Fruit fly (Drosophila melanogaster) whole organism, prepupa: Measurements from ENCODE around the gene CG34398.
A peak's percentile ranks its signal among the peaks of the same experiment; 100 is the strongest.

ENCODE experiments used
- Blimp-1 ChIP-seq: fragments of 200-800 bp; sonication (Bioruptor generic); optimal IDR thresholded peaks from 3 replicates; lab custom pipeline; 2017; ENCODE audit warnings: missing biosample characterization, missing genetic modification characterization, mild to moderate bottlenecking, moderate library complexity, missing genetic modification reagents
- CG10631 ChIP-seq: fragments of 200-800 bp; sonication (Bioruptor generic); optimal IDR thresholded peaks from 2 replicates; lab custom pipeline; 2016; ENCODE audit warnings: missing biosample characterization, missing genetic modification characterization
- CG10669 ChIP-seq: fragments of 200-800 bp; sonication (Bioruptor generic); optimal IDR thresholded peaks from 3 replicates; lab custom pipeline; 2018; ENCODE audit warnings: missing biosample characterization, mild to moderate bottlenecking, missing genetic modification characterization, moderate library complexity
- CG11294 ChIP-seq: fragments of 200-800 bp; sonication (Bioruptor generic); IDR thresholded peaks from 2 replicates; pipeline ENCODE4 v1.3.6; 2022; ENCODE audit warnings: missing biosample characterization, missing genetic modification characterization
- CG11762 ChIP-seq: fragments of 200-800 bp; sonication (Bioruptor generic); optimal IDR thresholded peaks from 3 replicates; lab custom pipeline; 2016; ENCODE audit warnings: missing biosample characterization, missing genetic modification characterization; ENCODE audit not compliant: insufficient read depth
- CG11902 ChIP-seq: fragments of 200-800 bp; sonication (Bioruptor generic); optimal IDR thresholded peaks from 3 replicates; lab custom pipeline; 2016; ENCODE audit warnings: missing biosample characterization, missing genetic modification characterization
- CG1621 ChIP-seq: fragments of 200-800 bp; sonication (Bioruptor generic); optimal IDR thresholded peaks from 3 replicates; lab custom pipeline; 2018; ENCODE audit warnings: missing biosample characterization, mild to moderate bottlenecking, missing genetic modification characterization
- CG16779 ChIP-seq: fragments of 200-800 bp; sonication (Bioruptor generic); optimal IDR thresholded peaks from 3 replicates; lab custom pipeline; 2017; ENCODE audit warnings: missing biosample characterization, mild to moderate bottlenecking, missing genetic modification characterization
- CG31627 ChIP-seq: fragments of 200-800 bp; sonication (Bioruptor generic); optimal IDR thresholded peaks from 3 replicates; lab custom pipeline; 2016; ENCODE audit warnings: missing biosample characterization, missing genetic modification characterization
- CG32006 ChIP-seq: fragments of 200-800 bp; sonication (Bioruptor generic); optimal IDR thresholded peaks from 3 replicates; lab custom pipeline; 2017; ENCODE audit warnings: missing biosample characterization, mild to moderate bottlenecking, missing genetic modification characterization
- CG34406 ChIP-seq: fragments of 200-800 bp; sonication (Bioruptor generic); optimal IDR thresholded peaks from 3 replicates; lab custom pipeline; 2016; ENCODE audit warnings: missing biosample characterization, missing genetic modification characterization
- CG4318 ChIP-seq: fragments of 200-800 bp; sonication (Bioruptor generic); optimal IDR thresholded peaks from 3 replicates; lab custom pipeline; 2017; ENCODE audit warnings: missing biosample characterization, mild to moderate bottlenecking, missing genetic modification characterization
- CG6163 ChIP-seq: fragments of 200-800 bp; sonication (Bioruptor generic); IDR thresholded peaks from 3 replicates; pipeline ENCODE4 v1.3.6; 2022; ENCODE audit warnings: missing biosample characterization, missing genetic modification characterization
- CG6792 ChIP-seq: fragments of 200-800 bp; sonication (Bioruptor generic); optimal IDR thresholded peaks from 3 replicates; lab custom pipeline; 2016; ENCODE audit warnings: missing biosample characterization, missing genetic modification characterization
- CG6808 ChIP-seq: fragments of 200-800 bp; sonication (Bioruptor generic); optimal IDR thresholded peaks from 3 replicates; lab custom pipeline; 2017; ENCODE audit warnings: missing biosample characterization, missing genetic modification characterization, mild to moderate bottlenecking, moderate library complexity, missing genetic modification reagents
- CG6854 ChIP-seq: fragments of 200-800 bp; sonication (Bioruptor generic); optimal IDR thresholded peaks from 2 replicates; lab custom pipeline; 2017; ENCODE audit warnings: missing biosample characterization, mild to moderate bottlenecking, missing genetic modification characterization
- CG7368 ChIP-seq: fragments of 200-800 bp; sonication (Bioruptor generic); optimal IDR thresholded peaks from 3 replicates; lab custom pipeline; 2016; ENCODE audit warnings: missing biosample characterization, missing genetic modification characterization
- CG8119 ChIP-seq: fragments of 200-800 bp; sonication (Bioruptor generic); IDR thresholded peaks from 3 replicates; pipeline ENCODE4 v1.3.6; 2022; ENCODE audit warnings: missing biosample characterization, missing genetic modification characterization
- CG8632 ChIP-seq: fragments of 200-800 bp; sonication (Bioruptor generic); optimal IDR thresholded peaks from 3 replicates; lab custom pipeline; 2016; ENCODE audit warnings: missing biosample characterization, missing genetic modification characterization
- Eip75B ChIP-seq: fragments of 200-800 bp; sonication (Bioruptor generic); optimal IDR thresholded peaks from 3 replicates; lab custom pipeline; 2016; ENCODE audit warnings: missing biosample characterization, missing genetic modification characterization
- Eip78C ChIP-seq: fragments of 200-800 bp; sonication (Bioruptor generic); peaks from one replicate; lab custom pipeline; 2016; ENCODE audit warnings: missing biosample characterization, missing genetic modification characterization
- Eip93F ChIP-seq: fragments of 200-800 bp; sonication (Bioruptor generic); optimal IDR thresholded peaks from 2 replicates; lab custom pipeline; 2016; ENCODE audit warnings: missing biosample characterization, mild to moderate bottlenecking, missing genetic modification characterization
- Ets21C ChIP-seq: fragments of 200-800 bp; sonication (Bioruptor generic); optimal IDR thresholded peaks from 3 replicates; lab custom pipeline; 2016; ENCODE audit warnings: missing biosample characterization, missing genetic modification characterization
- Ets96B ChIP-seq: fragments of 200-800 bp; optimal IDR thresholded peaks from 2 replicates; lab custom pipeline; 2019; ENCODE audit warnings: missing biosample characterization, mild to moderate bottlenecking, missing genetic modification characterization, moderate library complexity
- Gug ChIP-seq: fragments of 200-800 bp; sonication (Bioruptor generic); IDR thresholded peaks from 2 replicates; pipeline ENCODE4 v1.3.6; 2022; ENCODE audit warnings: missing biosample characterization, missing genetic modification characterization
- Hr38 ChIP-seq: sonication (Bioruptor generic); optimal IDR thresholded peaks from 2 replicates; lab custom pipeline; 2016; ENCODE audit warnings: missing biosample characterization, missing genetic modification characterization
- Hr4 ChIP-seq: fragments of 200-800 bp; sonication (Bioruptor generic); optimal IDR thresholded peaks from 3 replicates; lab custom pipeline; 2016; ENCODE audit warnings: missing biosample characterization, missing genetic modification characterization
- Lpt ChIP-seq: fragments of 200-800 bp; sonication (Bioruptor generic); optimal IDR thresholded peaks from 3 replicates; lab custom pipeline; 2016; ENCODE audit warnings: missing biosample characterization, missing genetic modification characterization
- Met ChIP-seq: fragments of 200-800 bp; sonication (Bioruptor generic); optimal IDR thresholded peaks from 3 replicates; lab custom pipeline; 2016; ENCODE audit warnings: missing biosample characterization, missing genetic modification characterization
- OdsH ChIP-seq: fragments of 200-800 bp; sonication (Bioruptor generic); optimal IDR thresholded peaks from 3 replicates; lab custom pipeline; 2016; ENCODE audit warnings: missing biosample characterization, missing genetic modification characterization
- Smox ChIP-seq: fragments of 200-800 bp; sonication (Bioruptor generic); optimal IDR thresholded peaks from 3 replicates; lab custom pipeline; 2016; ENCODE audit warnings: missing biosample characterization, missing genetic modification characterization
- Sox102F ChIP-seq: fragments of 200-800 bp; sonication (Bioruptor generic); optimal IDR thresholded peaks from 2 replicates; lab custom pipeline; 2016; ENCODE audit warnings: missing biosample characterization, mild to moderate bottlenecking, missing genetic modification characterization
- Sox14 ChIP-seq: fragments of 200-800 bp; sonication (Bioruptor generic); optimal IDR thresholded peaks from 3 replicates; lab custom pipeline; 2016; ENCODE audit warnings: missing biosample characterization, missing genetic modification characterization
- Sox15 ChIP-seq: fragments of 200-800 bp; sonication (Bioruptor generic); optimal IDR thresholded peaks from 3 replicates; lab custom pipeline; 2016; ENCODE audit warnings: missing biosample characterization, missing genetic modification characterization
- achi ChIP-seq: fragments of 200-800 bp; sonication (Bioruptor generic); optimal IDR thresholded peaks from 3 replicates; lab custom pipeline; 2016; ENCODE audit warnings: missing biosample characterization, missing genetic modification characterization
- acj6 ChIP-seq: fragments of 200-800 bp; sonication (Bioruptor generic); optimal IDR thresholded peaks from 3 replicates; lab custom pipeline; 2016; ENCODE audit warnings: missing biosample characterization, missing genetic modification characterization
- cyc ChIP-seq: fragments of 200-800 bp; sonication (Bioruptor generic); optimal IDR thresholded peaks from 3 replicates; lab custom pipeline; 2016; ENCODE audit warnings: missing biosample characterization, missing genetic modification characterization
- dac ChIP-seq: fragments of 200-800 bp; sonication (Bioruptor generic); optimal IDR thresholded peaks from 2 replicates; lab custom pipeline; 2017; ENCODE audit warnings: missing biosample characterization, mild to moderate bottlenecking, missing genetic modification characterization
- eg ChIP-seq: fragments of 200-800 bp; sonication (Bioruptor generic); IDR thresholded peaks from 3 replicates; pipeline ENCODE4 v1.3.6; 2022; ENCODE audit warnings: missing biosample characterization, missing genetic modification characterization
- esn ChIP-seq: fragments of 200-800 bp; sonication (Bioruptor generic); optimal IDR thresholded peaks from 2 replicates; lab custom pipeline; 2016; ENCODE audit warnings: missing biosample characterization, mild to moderate bottlenecking, missing genetic modification characterization, moderate library complexity
- fd59A ChIP-seq: fragments of 200-800 bp; sonication (Bioruptor generic); optimal IDR thresholded peaks from 2 replicates; lab custom pipeline; 2017; ENCODE audit warnings: missing biosample characterization, mild to moderate bottlenecking, missing genetic modification characterization, missing genetic modification reagents
- fd85E ChIP-seq: fragments of 200-800 bp; sonication (Bioruptor generic); optimal IDR thresholded peaks from 3 replicates; lab custom pipeline; 2016; ENCODE audit warnings: missing biosample characterization, missing genetic modification characterization
- fkh ChIP-seq: fragments of 200-800 bp; sonication (Bioruptor generic); optimal IDR thresholded peaks from 3 replicates; lab custom pipeline; 2017; ENCODE audit warnings: missing biosample characterization, mild to moderate bottlenecking, missing genetic modification characterization, moderate library complexity
- lz ChIP-seq: fragments of 200-800 bp; sonication (Bioruptor generic); optimal IDR thresholded peaks from 3 replicates; lab custom pipeline; 2016; ENCODE audit warnings: missing biosample characterization, missing genetic modification characterization
- net ChIP-seq: fragments of 200-800 bp; sonication (Bioruptor generic); optimal IDR thresholded peaks from 3 replicates; lab custom pipeline; 2016; ENCODE audit warnings: missing biosample characterization, missing genetic modification characterization
- pdm3 ChIP-seq: fragments of 200-800 bp; sonication (Bioruptor generic); optimal IDR thresholded peaks from 3 replicates; lab custom pipeline; 2016; ENCODE audit warnings: missing biosample characterization, missing genetic modification characterization
- salr ChIP-seq, 2 experiments: fragments of 200-800 bp; sonication (Bioruptor generic); optimal IDR thresholded peaks; 3 replicates each; lab custom pipeline; 2016 to 2018; ENCODE audit warnings: missing biosample characterization in 2 of 2, missing genetic modification characterization in 2 of 2, mild to moderate bottlenecking in 1 of 2
- spab ChIP-seq: fragments of 200-800 bp; sonication (Bioruptor generic); optimal IDR thresholded peaks from 2 replicates; lab custom pipeline; 2017; ENCODE audit warnings: missing biosample characterization, mild to moderate bottlenecking, missing genetic modification characterization, missing genetic modification reagents
- ss ChIP-seq, 2 experiments: fragments of 200-800 bp; sonication (Bioruptor generic); optimal IDR thresholded peaks; 2 replicates in 1 of 2; 3 replicates in 1 of 2; lab custom pipeline; 2017 to 2018; ENCODE audit warnings: mild to moderate bottlenecking in 2 of 2, missing biosample characterization in 2 of 2, missing genetic modification characterization in 2 of 2, moderate library complexity in 1 of 2
- svp ChIP-seq: fragments of 200-800 bp; sonication (Bioruptor generic); peaks from one replicate; lab custom pipeline; 2016; ENCODE audit warnings: missing biosample characterization, missing genetic modification characterization
- topi ChIP-seq: fragments of 200-800 bp; sonication (Bioruptor generic); optimal IDR thresholded peaks from 3 replicates; lab custom pipeline; 2016; ENCODE audit warnings: missing biosample characterization, missing genetic modification characterization
- vri ChIP-seq: fragments of 200-800 bp; sonication (Bioruptor generic); optimal IDR thresholded peaks from 3 replicates; lab custom pipeline; 2016; ENCODE audit warnings: missing biosample characterization, mild to moderate bottlenecking, missing genetic modification characterization

Gene CG34398

DNA sequence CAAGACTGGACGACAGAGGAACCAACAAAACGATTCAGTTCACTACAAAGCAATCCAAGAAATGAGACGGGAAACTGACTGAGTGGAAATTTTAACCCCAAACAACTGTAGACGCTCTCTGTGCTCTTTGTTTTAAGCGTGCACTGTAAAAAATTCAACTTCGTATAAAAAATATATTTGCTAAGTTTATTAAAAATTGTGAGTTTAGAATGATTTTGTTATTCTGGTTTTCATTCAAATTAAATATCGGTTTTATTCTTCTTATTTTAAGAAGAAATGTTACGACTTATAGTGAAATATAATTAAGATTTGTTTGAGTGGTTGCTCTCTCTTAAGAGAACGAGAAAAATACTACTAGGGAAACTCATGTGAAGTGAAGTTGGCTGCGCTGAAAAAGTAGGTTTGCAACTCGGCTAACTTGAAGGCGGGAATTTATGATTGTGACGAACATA lies 59.5 kb downstream of the CG34398 start:
- TF ChIP-seq Eip75B (GFP tag; lab: Kevin White, UChicago) (peak; percentile 95), salr (GFP tag; optimal IDR thresholded peaks at IDR 0.05; lab: Kevin White, UChicago) (peak; percentile 68 to 91), Sox102F (peak; percentile 86), Ets21C (peak; percentile 43), Hr4 (GFP tag; lab: Kevin White, UChicago) (peak; percentile 97), Ets96B (tag; lab: Kevin White, UChicago) (peak; percentile 95), Eip78C (peak; percentile 96), eg (peak; percentile 98), CG11762 (GFP tag; lab: Kevin White, UChicago) (peak; percentile 54), CG4318 (GFP tag; lab: Kevin White, UChicago) (peak; percentile 69), CG6854 (GFP tag; lab: Kevin White, UChicago) (no peak), Hr38 (no peak), vri (peak; percentile 25), CG34406 (GFP tag; lab: Kevin White, UChicago) (peak; percentile 78), Smox (GFP tag; lab: Kevin White, UChicago) (peak; percentile 82), Sox14 (GFP tag; lab: Kevin White, UChicago) (peak; percentile 96), Gug (GFP tag; lab: Robert Waterston, UW) (peak; percentile 96), CG32006 (GFP tag; lab: Kevin White, UChicago) (peak; percentile 90), CG8632 (GFP tag; lab: Kevin White, UChicago) (peak; percentile 75), ss (GFP tag; optimal IDR thresholded peaks at IDR 0.05; lab: Kevin White, UChicago) (peak in 1 of 2 experiments; percentile 33), topi (peak; percentile 74), OdsH (peak; percentile 89), achi (GFP tag; lab: Kevin White, UChicago) (peak; percentile 89), CG6808 (peak; percentile 60), Blimp-1 (GFP tag; lab: Kevin White, UChicago) (no peak), CG10631 (GFP tag; lab: Kevin White, UChicago) (peak; percentile 95), esn (GFP tag; lab: Kevin White, UChicago) (no peak), cyc (GFP tag; lab: Kevin White, UChicago) (peak; percentile 60), CG16779 (tag; lab: Kevin White, UChicago) (peak; percentile 87), CG6792 (GFP tag; lab: Kevin White, UChicago) (peak; percentile 80), CG11902 (GFP tag; lab: Kevin White, UChicago) (peak; percentile 33), Sox15 (GFP tag; lab: Kevin White, UChicago) (peak; percentile 61), Lpt (GFP tag; lab: Kevin White, UChicago) (peak; percentile 75), acj6 (peak; percentile 82), fd85E (no peak), lz (GFP tag; lab: Kevin White, UChicago) (peak; percentile 91), Met (GFP tag; lab: Kevin White, UChicago) (peak; percentile 91), spab (GFP tag; lab: Kevin White, UChicago) (peak; percentile 61), dac (GFP tag; lab: Kevin White, UChicago) (peak; percentile 87), CG10669 (GFP tag; lab: Kevin White, UChicago) (peak; percentile 78), CG31627 (peak; percentile 66), CG1621 (tag; lab: Kevin White, UChicago) (no peak), CG8119 (GFP tag; lab: Robert Waterston, UW) (peak; percentile 99), pdm3 (peak; percentile 91), fkh (GFP tag; lab: Kevin White, UChicago) (peak; percentile 40), Eip93F (GFP tag; lab: Kevin White, UChicago) (no peak), CG7368 (GFP tag; lab: Kevin White, UChicago) (peak; percentile 81), svp (peak; percentile 89), CG11294 (GFP tag; lab: Robert Waterston, UW) (peak; percentile 94), net (GFP tag; lab: Kevin White, UChicago) (peak; percentile 95), CG6163 (GFP tag; lab: Robert Waterston, UW) (peak; percentile 98), fd59A (peak; percentile 59)
